Worm (Caenorhabditis elegans) whole organism, mixed stage, embryonic: ENCODE measurements around the gene C23F12.4.

Experiments
- M03D4.4 ChIP-seq: sonication (generic microtip); optimal IDR thresholded peaks from 2 replicates; lab custom pipeline; 2017; ENCODE audit warnings: mild to moderate bottlenecking, missing genetic modification characterization, missing compliant biosample characterization
- bed-3 ChIP-seq: fragments of 200-800 bp; sonication (Bioruptor generic); optimal IDR thresholded peaks from 3 replicates; lab custom pipeline; 2018; ENCODE audit warnings: mild to moderate bottlenecking, missing genetic modification characterization, moderate library complexity, missing compliant biosample characterization
- blmp-1 ChIP-seq: fragments of 150-350 bp; optimal IDR thresholded peaks from 2 replicates; lab custom pipeline; 2014; ENCODE audit warnings: missing biosample characterization, missing genetic modification characterization
- ceh-39 ChIP-seq: fragments of 150-350 bp; optimal IDR thresholded peaks from 2 replicates; lab custom pipeline; 2014; ENCODE audit warnings: missing biosample characterization, missing genetic modification characterization
- ceh-43 ChIP-seq: fragments of 200-800 bp; sonication (Bioruptor generic); optimal IDR thresholded peaks from 2 replicates; lab custom pipeline; 2018; ENCODE audit warnings: mild to moderate bottlenecking, missing genetic modification characterization, moderate library complexity, missing compliant biosample characterization
- ceh-83 ChIP-seq: fragments of 200-800 bp; sonication (Bioruptor generic); optimal IDR thresholded peaks from 2 replicates; lab custom pipeline; 2018; ENCODE audit warnings: mild to moderate bottlenecking, missing genetic modification characterization, missing compliant biosample characterization
- ces-1 ChIP-seq: fragments of 150-350 bp; optimal IDR thresholded peaks from 2 replicates; lab custom pipeline; 2014; ENCODE audit warnings: missing biosample characterization, missing genetic modification reagents, missing genetic modification characterization
- cnd-1 ChIP-seq: fragments of 200-800 bp; sonication (Bioruptor generic); optimal IDR thresholded peaks from 2 replicates; lab custom pipeline; 2018; ENCODE audit warnings: mild to moderate bottlenecking, missing genetic modification characterization, missing compliant biosample characterization
- drap-1 ChIP-seq: fragments of 200-800 bp; sonication (Bioruptor generic); optimal IDR thresholded peaks from 3 replicates; lab custom pipeline; 2018; ENCODE audit warnings: mild to moderate bottlenecking, missing genetic modification characterization, missing compliant biosample characterization
- elt-1 ChIP-seq: sonication (generic microtip); optimal IDR thresholded peaks from 2 replicates; lab custom pipeline; 2017; ENCODE audit warnings: missing genetic modification characterization, mild to moderate bottlenecking, missing compliant biosample characterization, antibody characterized with exemption, moderate library complexity, borderline replicate concordance; ENCODE audit not compliant: insufficient read depth
- elt-3 ChIP-seq: fragments of 150-350 bp; optimal IDR thresholded peaks from 2 replicates; lab custom pipeline; 2014; ENCODE audit warnings: missing biosample characterization, missing genetic modification characterization
- flh-1 ChIP-seq: fragments of 200-800 bp; sonication (Bioruptor generic); optimal IDR thresholded peaks from 2 replicates; lab custom pipeline; 2018; ENCODE audit warnings: mild to moderate bottlenecking, missing genetic modification characterization, moderate library complexity, missing compliant biosample characterization
- ham-2 ChIP-seq: fragments of 200-800 bp; sonication (Bioruptor generic); optimal IDR thresholded peaks from 2 replicates; lab custom pipeline; 2018; ENCODE audit warnings: mild to moderate bottlenecking, missing genetic modification characterization, missing compliant biosample characterization
- hlh-1 ChIP-seq: fragments of 150-350 bp; optimal IDR thresholded peaks from 2 replicates; lab custom pipeline; 2014; ENCODE audit warnings: missing biosample characterization, missing genetic modification reagents, missing genetic modification characterization
- lin-13 ChIP-seq: fragments of 150-350 bp; optimal IDR thresholded peaks from 2 replicates; lab custom pipeline; 2014; ENCODE audit warnings: missing biosample characterization, missing genetic modification characterization
- lsy-2 ChIP-seq: fragments of 150-350 bp; optimal IDR thresholded peaks from 2 replicates; lab custom pipeline; 2014; ENCODE audit warnings: missing biosample characterization, missing genetic modification characterization
- mab-5 ChIP-seq: fragments of 150-350 bp; optimal IDR thresholded peaks from 2 replicates; lab custom pipeline; 2014; ENCODE audit warnings: missing biosample characterization, missing genetic modification characterization
- mep-1 ChIP-seq: fragments of 150-350 bp; optimal IDR thresholded peaks from 2 replicates; lab custom pipeline; 2017; ENCODE audit warnings: missing biosample characterization, missing genetic modification reagents, missing genetic modification characterization, inconsistent platforms
- mls-2 ChIP-seq: sonication (generic microtip); optimal IDR thresholded peaks from 2 replicates; lab custom pipeline; 2016; ENCODE audit warnings: mild to moderate bottlenecking, missing genetic modification characterization, moderate library complexity, missing compliant biosample characterization
- nhr-12 ChIP-seq: fragments of 150-350 bp; optimal IDR thresholded peaks from 2 replicates; lab custom pipeline; 2014; ENCODE audit warnings: missing biosample characterization, missing genetic modification characterization
- nhr-2 ChIP-seq: fragments of 150-350 bp; optimal IDR thresholded peaks from 2 replicates; lab custom pipeline; 2014; ENCODE audit warnings: missing biosample characterization, missing genetic modification characterization
- nhr-237 ChIP-seq: fragments of 150-350 bp; optimal IDR thresholded peaks from 2 replicates; lab custom pipeline; 2014; ENCODE audit warnings: missing biosample characterization, missing genetic modification characterization
- nhr-28 ChIP-seq: fragments of 150-350 bp; optimal IDR thresholded peaks from 2 replicates; lab custom pipeline; 2014; ENCODE audit warnings: missing biosample characterization, missing genetic modification characterization
- nhr-76 ChIP-seq: sonication (generic microtip); optimal IDR thresholded peaks from 2 replicates; lab custom pipeline; 2017; ENCODE audit warnings: missing biosample characterization, missing genetic modification characterization
- pha-4 ChIP-seq: fragments of 150-350 bp; optimal IDR thresholded peaks from 2 replicates; lab custom pipeline; 2018; ENCODE audit warnings: missing biosample characterization, missing genetic modification reagents, missing genetic modification characterization
- sem-2 ChIP-seq: fragments of 200-800 bp; sonication (Bioruptor generic); optimal IDR thresholded peaks from 2 replicates; lab custom pipeline; 2018; ENCODE audit warnings: mild to moderate bottlenecking, missing genetic modification characterization, missing compliant biosample characterization
- snpc-4 ChIP-seq: fragments of 150-350 bp; optimal IDR thresholded peaks from 2 replicates; lab custom pipeline; 2014; ENCODE audit warnings: missing biosample characterization, missing genetic modification characterization
- sptf-1 ChIP-seq: sonication (generic microtip); optimal IDR thresholded peaks from 2 replicates; lab custom pipeline; 2017; ENCODE audit warnings: mild to moderate bottlenecking, missing genetic modification characterization, moderate library complexity, missing compliant biosample characterization
- tbx-8 ChIP-seq: fragments of 200-800 bp; sonication (Bioruptor generic); optimal IDR thresholded peaks from 2 replicates; lab custom pipeline; 2018; ENCODE audit warnings: mild to moderate bottlenecking, missing genetic modification characterization, moderate library complexity, missing compliant biosample characterization
- unc-120 ChIP-seq: sonication (generic microtip); optimal IDR thresholded peaks from 2 replicates; lab custom pipeline; 2017; ENCODE audit warnings: missing genetic modification characterization, missing compliant biosample characterization; ENCODE audit not compliant: poor library complexity, severe bottlenecking
- unc-39 ChIP-seq: fragments of 150-350 bp; optimal IDR thresholded peaks from 2 replicates; lab custom pipeline; 2014; ENCODE audit warnings: missing biosample characterization, missing genetic modification characterization
- unc-62 ChIP-seq: fragments of 150-350 bp; optimal IDR thresholded peaks from 2 replicates; lab custom pipeline; 2014; ENCODE audit warnings: missing biosample characterization, missing genetic modification reagents, missing genetic modification characterization
- zip-8 ChIP-seq: fragments of 150-350 bp; optimal IDR thresholded peaks from 2 replicates; lab custom pipeline; 2014; ENCODE audit warnings: missing biosample characterization, missing genetic modification characterization
- ztf-11 ChIP-seq: fragments of 150-350 bp; optimal IDR thresholded peaks from 2 replicates; lab custom pipeline; 2014; ENCODE audit warnings: missing biosample characterization, missing genetic modification characterization

C23F12.4 gene

DNA sequence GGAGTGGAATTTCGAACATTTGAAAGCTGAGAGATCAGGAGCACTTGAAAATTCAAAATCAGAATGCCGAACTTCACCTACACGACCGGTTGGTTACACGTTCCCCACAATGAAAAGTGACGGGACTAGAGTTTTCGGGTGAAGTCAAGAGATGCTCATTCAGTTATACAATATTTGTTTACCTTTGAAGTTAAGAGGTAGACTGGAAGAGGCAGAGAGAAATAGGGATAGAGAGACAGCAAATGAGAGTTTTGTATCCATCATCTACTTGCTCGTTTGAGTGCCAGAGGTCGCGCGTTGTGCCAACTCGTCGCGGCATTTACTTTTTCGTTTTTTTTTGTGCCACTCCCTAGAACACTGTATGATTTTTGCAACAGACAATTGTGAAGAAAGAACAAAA is 23.6 kb downstream of the C23F12.4 start:
- TF ChIP-seq lin-13 (tag; lab: Kevin White, UChicago) (no peak), ham-2 (no peak), tbx-8 (GFP tag; lab: Kevin White, UChicago) (no peak), mab-5 (tag; lab: Kevin White, UChicago) (no peak), nhr-12 (tag; lab: Kevin White, UChicago) (no peak), ces-1 (GFP tag; lab: Kevin White, UChicago) (no peak), ceh-83 (no peak), bed-3 (no peak), drap-1 (GFP tag; lab: Kevin White, UChicago) (no peak), pha-4 (tag; lab: Kevin White, UChicago) (no peak), ztf-11 (no peak), cnd-1 (no peak), nhr-28 (tag; lab: Kevin White, UChicago) (no peak), ceh-43 (GFP tag; lab: Kevin White, UChicago) (no peak), M03D4.4 (no peak), sptf-1 (tag; lab: Kevin White, UChicago) (no peak), nhr-237 (tag; lab: Kevin White, UChicago) (no peak), mls-2 (no peak), lsy-2 (tag; lab: Kevin White, UChicago) (no peak)

- no peak for TF ChIP-seq mep-1
- TF ChIP-seq sem-2 (GFP tag; lab: Kevin White, UChicago), result no peak
These were observed 24.5 kb downstream of the C23F12.4 start for ce11 chrX:9411675-9412074.

- TF ChIP-seq sem-2 (GFP tag; lab: Kevin White, UChicago) (no peak), pha-4 (tag; lab: Kevin White, UChicago) (no peak), snpc-4 (tag; lab: Kevin White, UChicago) (no peak), elt-1 (no peak), ceh-39 (no peak), nhr-237 (tag; lab: Kevin White, UChicago) (no peak), mab-5 (tag; lab: Kevin White, UChicago) (no peak), cnd-1 (no peak), mls-2 (no peak), blmp-1 (no peak), nhr-2 (tag; lab: Kevin White, UChicago) (no peak), nhr-12 (tag; lab: Kevin White, UChicago) (no peak), flh-1 (GFP tag; lab: Kevin White, UChicago) (no peak), zip-8 (tag; lab: Kevin White, UChicago) (no peak), drap-1 (GFP tag; lab: Kevin White, UChicago) (no peak), unc-62 (no peak), sptf-1 (tag; lab: Kevin White, UChicago) (no peak), lin-13 (tag; lab: Kevin White, UChicago) (no peak), hlh-1 (tag; lab: Kevin White, UChicago) (no peak), ztf-11 (no peak)
These were observed 30.2 kb downstream of the C23F12.4 start for ce11 chrX:9417326-9417725.

ce11 chrX:9417948-9418347 is 30.8 kb downstream of the C23F12.4 start:
- TF ChIP-seq M03D4.4, result no peak
- no peak for TF ChIP-seq nhr-12 (tag; lab: Kevin White, UChicago)
- no peak for TF ChIP-seq tbx-8 (GFP tag; lab: Kevin White, UChicago)
- no peak for TF ChIP-seq unc-120
- no peak for TF ChIP-seq nhr-237 (tag; lab: Kevin White, UChicago)
- TF ChIP-seq nhr-28 (tag; lab: Kevin White, UChicago), result no peak
- no peak for TF ChIP-seq blmp-1
- no peak for TF ChIP-seq nhr-76 (tag; lab: Kevin White, UChicago)
- no peak for TF ChIP-seq ztf-11
- no peak for TF ChIP-seq ceh-83
- no peak for TF ChIP-seq ceh-43 (GFP tag; lab: Kevin White, UChicago)
- no peak for TF ChIP-seq nhr-2 (tag; lab: Kevin White, UChicago)
- TF ChIP-seq sptf-1 (tag; lab: Kevin White, UChicago), result no peak
- TF ChIP-seq mab-5 (tag; lab: Kevin White, UChicago), result no peak

DNA sequence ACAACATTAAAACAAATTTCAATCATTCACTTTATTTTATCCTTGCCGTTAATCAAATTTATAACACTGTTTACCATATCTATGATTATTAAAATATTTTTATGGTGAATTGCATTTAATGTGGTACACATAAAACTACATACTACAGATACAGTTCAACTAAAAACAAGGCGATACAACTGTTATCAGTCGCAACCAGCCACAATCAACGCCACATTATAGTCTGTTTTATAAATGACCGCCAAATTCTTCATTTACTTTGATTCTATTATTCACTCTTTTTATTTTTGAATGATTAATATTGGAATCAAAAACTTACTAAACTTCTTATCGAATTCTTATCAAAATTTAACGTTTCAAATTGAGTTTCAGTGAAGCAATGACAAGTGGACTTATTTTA is 40.9 kb downstream of the C23F12.4 start, which contains the start of gene B0272.4:
TSS of gene B0272.4 (plus strand) at position 373 of the 400 bp plus-strand sequence.
- TF ChIP-seq unc-120, result no peak
- no peak for TF ChIP-seq unc-39 (tag; lab: Kevin White, UChicago)
- TF ChIP-seq lin-13 (tag; lab: Kevin White, UChicago), result no peak
- TF ChIP-seq cnd-1, result no peak
- TF ChIP-seq pha-4 (tag; lab: Kevin White, UChicago), result no peak
- no peak for TF ChIP-seq nhr-237 (tag; lab: Kevin White, UChicago)
- no peak for TF ChIP-seq hlh-1 (tag; lab: Kevin White, UChicago)
- TF ChIP-seq drap-1 (GFP tag; lab: Kevin White, UChicago), result no peak
- TF ChIP-seq sem-2 (GFP tag; lab: Kevin White, UChicago), result no peak
- no peak for TF ChIP-seq nhr-12 (tag; lab: Kevin White, UChicago)
- no peak for TF ChIP-seq elt-3
- no peak for TF ChIP-seq mep-1
- no peak for TF ChIP-seq tbx-8 (GFP tag; lab: Kevin White, UChicago)
- TF ChIP-seq lsy-2 (tag; lab: Kevin White, UChicago), result no peak
- TF ChIP-seq ceh-43 (GFP tag; lab: Kevin White, UChicago), result no peak
- TF ChIP-seq unc-62, result no peak
- no peak for TF ChIP-seq mls-2
- TF ChIP-seq zip-8 (tag; lab: Kevin White, UChicago), result no peak
- TF ChIP-seq sptf-1 (tag; lab: Kevin White, UChicago), result no peak
